Worm (Caenorhabditis elegans): ENCODE results near the gene smap-1.

DNA sequence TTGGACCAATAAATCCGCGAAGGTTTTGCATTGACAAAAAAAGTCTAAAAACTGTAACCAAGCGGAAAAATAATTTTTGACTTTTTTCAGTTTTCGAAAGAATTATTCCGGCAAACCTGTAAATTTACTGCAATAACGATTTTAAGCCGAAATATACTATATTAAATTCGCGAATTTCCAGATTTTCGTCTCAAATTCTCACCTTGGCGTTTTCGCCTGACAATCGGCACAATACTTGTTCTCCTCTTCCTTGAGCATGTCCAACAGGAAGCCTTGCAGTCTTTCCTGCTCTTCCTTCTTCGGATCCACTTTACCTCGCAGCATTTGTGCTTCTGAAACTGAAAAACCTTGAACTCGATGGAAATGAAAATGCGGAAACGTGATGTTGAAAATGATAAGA, at the start of gene smap-1:
- no peak for TF ChIP-seq F13H6.1 (tag; optimal IDR thresholded peaks at IDR 0.05)
- TF ChIP-seq ceh-34 (tag; optimal IDR thresholded peaks at IDR 0.05): no peak
- TF ChIP-seq ama-1 (optimal IDR thresholded peaks at IDR 0.05): no peak
- no peak for TF ChIP-seq sox-2 (GFP tag; IDR thresholded peaks at IDR 0.05)
- TF ChIP-seq ref-2 (tag; optimal IDR thresholded peaks at IDR 0.05): no peak
- no peak for TF ChIP-seq tbx-7 (tag; optimal IDR thresholded peaks at IDR 0.05)
- TF ChIP-seq eyg-1 (tag; optimal IDR thresholded peaks at IDR 0.05): no peak
- no peak for TF ChIP-seq pqm-1 (tag; optimal IDR thresholded peaks at IDR 0.05)
- no peak for TF ChIP-seq ceh-19 (GFP tag; optimal IDR thresholded peaks at IDR 0.05)
- TF ChIP-seq unc-3 (GFP tag; conservative IDR thresholded peaks at IDR 0.05): no peak
- no peak for TF ChIP-seq unc-3 (tag; optimal IDR thresholded peaks at IDR 0.05)
- TF ChIP-seq fkh-10 (GFP tag; optimal IDR thresholded peaks at IDR 0.05): no peak
- no peak for TF ChIP-seq dmd-4 (tag; optimal IDR thresholded peaks at IDR 0.05; ENCODE audit: borderline replicate concordance)
